Fruit fly (Drosophila melanogaster): ENCODE data around the gene Poxm.

- peak; percentile 87 for TF ChIP-seq Dek (tag; optimal IDR thresholded peaks at IDR 0.05)
- peak; percentile 84 for TF ChIP-seq CG3847 (GFP tag; IDR thresholded peaks at IDR 0.05)
- TF ChIP-seq CG18764 (GFP tag; optimal IDR thresholded peaks at IDR 0.05) = peak; percentile 73
- TF ChIP-seq CG9876 (GFP tag; optimal IDR thresholded peaks at IDR 0.05) = no peak
- peak; percentile 35 for TF ChIP-seq tx (GFP tag; optimal IDR thresholded peaks at IDR 0.05)
- no peak for TF ChIP-seq CG6683 (GFP tag; optimal IDR thresholded peaks at IDR 0.05)
- peak; percentile 74 for TF ChIP-seq CG6813 (GFP tag; optimal IDR thresholded peaks at IDR 0.05)
- TF ChIP-seq CG9817 (tag; optimal IDR thresholded peaks at IDR 0.05) = peak; percentile 87
- TF ChIP-seq Hr78 (GFP tag; optimal IDR thresholded peaks at IDR 0.05) = peak in 1 of 2 experiments; percentile 83
- TF ChIP-seq D19A (tag; optimal IDR thresholded peaks at IDR 0.05) = peak; percentile 89
- peak; percentile 93 for TF ChIP-seq CG11504 (tag; optimal IDR thresholded peaks at IDR 0.05)
- no peak for TF ChIP-seq CG6791 (GFP tag; IDR thresholded peaks at IDR 0.05; ENCODE audit: partially characterized antibody)
- TF ChIP-seq psq (GFP tag; optimal IDR thresholded peaks at IDR 0.05) = peak; percentile 71
Measured at dm6 chr3R:8333768-8334470, at the start of gene Poxm.
